Fruit fly (Drosophila melanogaster): ENCODE results near the gene CG17919.
A peak's percentile ranks its signal among the peaks of the same experiment; 100 is the strongest.

Gene CG17919

DNA sequence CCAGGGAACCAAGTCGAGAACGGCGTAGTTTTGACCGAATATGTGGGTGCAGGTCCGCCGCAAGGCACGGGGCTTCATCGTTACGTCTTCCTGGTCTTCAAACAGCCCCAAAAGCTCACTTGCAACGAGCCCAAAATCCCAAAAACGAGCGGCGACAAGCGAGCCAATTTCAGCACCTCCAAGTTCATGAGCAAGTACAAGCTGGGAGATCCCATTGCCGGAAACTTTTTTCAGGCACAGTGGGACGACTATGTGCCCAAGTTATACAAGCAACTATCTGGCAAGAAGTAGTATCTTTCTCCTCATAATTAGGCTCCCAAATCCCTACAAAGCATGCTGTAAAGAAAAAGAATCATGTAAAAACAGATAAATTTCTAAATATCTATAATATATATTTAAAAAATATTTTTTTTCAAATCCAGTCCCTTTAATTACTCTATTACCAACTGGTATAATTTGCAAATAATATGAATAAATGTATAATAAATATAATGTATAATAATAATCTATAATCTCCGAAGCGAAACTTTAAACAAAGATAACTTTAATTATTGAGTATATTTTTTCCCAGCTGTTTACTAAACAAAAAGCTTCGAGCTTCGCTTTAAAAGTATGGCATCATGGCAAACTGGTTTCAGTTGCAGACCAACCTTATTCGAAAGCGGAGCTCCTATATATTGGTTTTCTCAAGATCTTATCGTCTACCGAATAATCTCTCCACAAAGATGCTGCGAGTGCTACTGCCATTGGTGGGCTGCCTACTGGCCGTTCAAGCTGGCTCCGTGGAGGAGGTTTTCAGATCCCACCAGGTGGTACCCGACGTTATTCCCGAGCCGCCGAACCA, at the start of gene CG17919 (continued):
- TF ChIP-seq unpg (GFP tag; optimal IDR thresholded peaks at IDR 0.05) = no peak
- TF ChIP-seq CG30403 (GFP tag; optimal IDR thresholded peaks at IDR 0.05) = peak; percentile 9
- no peak for TF ChIP-seq Stat92E (GFP tag; optimal IDR thresholded peaks at IDR 0.05)
- TF ChIP-seq zen2 (GFP tag; IDR thresholded peaks at IDR 0.05; ENCODE audit: partially characterized antibody) = no peak
- TF ChIP-seq B-H1 (GFP tag; IDR thresholded peaks at IDR 0.05) = no peak
- TF ChIP-seq CoRest (tag; optimal IDR thresholded peaks at IDR 0.05) = no peak
- TF ChIP-seq danr (GFP tag; IDR thresholded peaks at IDR 0.05) = no peak
- no peak for TF ChIP-seq tio (GFP tag; optimal IDR thresholded peaks at IDR 0.05)
- TF ChIP-seq slbo (GFP tag; IDR thresholded peaks at IDR 0.05) = no peak
- TF ChIP-seq eyg (GFP tag; optimal IDR thresholded peaks at IDR 0.05) = no peak
- TF ChIP-seq zen (tag; optimal IDR thresholded peaks at IDR 0.05) = no peak
- TF ChIP-seq CG7928 (GFP tag; optimal IDR thresholded peaks at IDR 0.05) = no peak
- TF ChIP-seq yki (optimal IDR thresholded peaks at IDR 0.05) = no peak
- no peak for TF ChIP-seq CG15011 (GFP tag; optimal IDR thresholded peaks at IDR 0.05)
- no peak for TF ChIP-seq CG7786 (GFP tag; optimal IDR thresholded peaks at IDR 0.05)
- TF ChIP-seq Usf (GFP tag; optimal IDR thresholded peaks at IDR 0.05) = no peak
- TF ChIP-seq tll (GFP tag; optimal IDR thresholded peaks at IDR 0.05) = no peak
- TF ChIP-seq dmrt99B (tag; optimal IDR thresholded peaks at IDR 0.05) = peak; percentile 37
- TF ChIP-seq CG3726 (GFP tag; IDR thresholded peaks at IDR 0.05) = no peak
- TF ChIP-seq CG9437 (GFP tag; optimal IDR thresholded peaks at IDR 0.05) = no peak
- no peak for TF ChIP-seq pho (GFP tag; optimal IDR thresholded peaks at IDR 0.05)
- peak; percentile 11 for TF ChIP-seq Xbp1 (GFP tag; optimal IDR thresholded peaks at IDR 0.05)
- TF ChIP-seq stwl (tag; optimal IDR thresholded peaks at IDR 0.05) = no peak
- TF ChIP-seq Kr (GFP tag; optimal IDR thresholded peaks at IDR 0.05) = no peak
- no peak for TF ChIP-seq GATAe (GFP tag; conservative IDR thresholded peaks at IDR 0.05)
- TF ChIP-seq pita (GFP tag; optimal IDR thresholded peaks at IDR 0.05) = no peak
- no peak for TF ChIP-seq CG13123 (GFP tag; optimal IDR thresholded peaks at IDR 0.05)
- no peak for TF ChIP-seq Dad (GFP tag; optimal IDR thresholded peaks at IDR 0.05)
- no peak for TF ChIP-seq sens (GFP tag)
- TF ChIP-seq Drgx (GFP tag; IDR thresholded peaks at IDR 0.05) = 0 out of 2 replicates have a peak, but pooled peaks have one; percentile 9
- TF ChIP-seq Sox102F (GFP tag; optimal IDR thresholded peaks at IDR 0.05) = peak; percentile 6
- no peak for TF ChIP-seq dm (GFP tag; optimal IDR thresholded peaks at IDR 0.05)
- TF ChIP-seq Sox100B (GFP tag; optimal IDR thresholded peaks at IDR 0.05) = no peak
- TF ChIP-seq ac (GFP tag; optimal IDR thresholded peaks at IDR 0.05) = no peak
- no peak for TF ChIP-seq CG11560 (tag; IDR thresholded peaks at IDR 0.05)
- TF ChIP-seq phol (tag; optimal IDR thresholded peaks at IDR 0.05) = peak; percentile 1
- TF ChIP-seq CG14441 (GFP tag; IDR thresholded peaks at IDR 0.05) = no peak
- TF ChIP-seq CG13894 (tag; optimal IDR thresholded peaks at IDR 0.05) = peak; percentile 7
- no peak for TF ChIP-seq toy (GFP tag; IDR thresholded peaks at IDR 0.05)
- no peak for TF ChIP-seq ken (GFP tag; IDR thresholded peaks at IDR 0.05)

dm6 chr3R:6294046-6294445, 49.8 kb upstream of the CG17919 start:
- peak; percentile 44 for TF ChIP-seq sd (tag; optimal IDR thresholded peaks at IDR 0.05)
- no peak for TF ChIP-seq CG33557 (GFP tag; optimal IDR thresholded peaks at IDR 0.05)
- no peak for TF ChIP-seq CG7987 (GFP tag; optimal IDR thresholded peaks at IDR 0.05)
- TF ChIP-seq CG3065 (GFP tag; optimal IDR thresholded peaks at IDR 0.05) = no peak
- TF ChIP-seq CG11560 (tag; IDR thresholded peaks at IDR 0.05) = 0 out of 3 replicates have a peak, but pooled peaks have one; percentile 7
- no peak for TF ChIP-seq Oli (tag; optimal IDR thresholded peaks at IDR 0.05)
- peak; percentile 86 for TF ChIP-seq Blimp-1 (GFP tag; optimal IDR thresholded peaks at IDR 0.05)
- no peak for TF ChIP-seq Ets97D (GFP tag; optimal IDR thresholded peaks at IDR 0.05)
- peak; percentile 57 for TF ChIP-seq kni (GFP tag; optimal IDR thresholded peaks at IDR 0.05)
- peak; percentile 57; the same call in 1 of the 2 replicates for TF ChIP-seq crol (GFP tag; IDR thresholded peaks at IDR 0.05)
- no peak for TF ChIP-seq CG15696 (tag; optimal IDR thresholded peaks at IDR 0.05)
- no peak for TF ChIP-seq Sox100B (GFP tag; optimal IDR thresholded peaks at IDR 0.05)
- TF ChIP-seq grn (GFP tag; optimal IDR thresholded peaks at IDR 0.05) = peak; percentile 74
- TF ChIP-seq Mes4 (GFP tag; optimal IDR thresholded peaks at IDR 0.05) = no peak

Measured in whole organism, embryonic.